Worm (Caenorhabditis elegans) whole organism, L4 larva: Measurements from ENCODE around the gene K10B3.1.

Experiments used
- D1046.2 ChIP-seq: fragments of 200-800 bp; sonication (Bioruptor generic); IDR thresholded peaks from 2 replicates; pipeline ENCODE4 v1.3.6; 2022; ENCODE audit warnings: missing genetic modification characterization, missing compliant biosample characterization
- F37D6.2 ChIP-seq: sonication (generic microtip); optimal IDR thresholded peaks from 2 replicates; lab custom pipeline; 2016; ENCODE audit warnings: mild to moderate bottlenecking, missing genetic modification characterization, missing compliant biosample characterization
- F49E8.2 ChIP-seq: sonication (generic microtip); optimal IDR thresholded peaks from 2 replicates; lab custom pipeline; 2016; ENCODE audit warnings: missing compliant biosample characterization, mild to moderate bottlenecking, missing genetic modification characterization, borderline replicate concordance
- R02D3.7 ChIP-seq: fragments of 150-350 bp; sonication (generic microtip); optimal IDR thresholded peaks from 3 replicates; lab custom pipeline; 2014; ENCODE audit warnings: missing biosample characterization, missing genetic modification characterization
- T20F7.1 ChIP-seq: fragments of 200-800 bp; sonication (Bioruptor generic); optimal IDR thresholded peaks from 2 replicates; lab custom pipeline; 2018; ENCODE audit warnings: mild to moderate bottlenecking, missing genetic modification characterization, missing compliant biosample characterization
- T26A8.4 ChIP-seq: fragments of 200-800 bp; sonication (Bioruptor generic); IDR thresholded peaks from 2 replicates; pipeline ENCODE4 v1.3.6; 2022; ENCODE audit warnings: missing genetic modification characterization, missing compliant biosample characterization
- Y105C5A.15 ChIP-seq: fragments of 200-800 bp; sonication (Bioruptor generic); IDR thresholded peaks from 2 replicates; pipeline ENCODE4 v1.3.6; 2022; ENCODE audit warnings: missing genetic modification characterization, missing compliant biosample characterization
- aha-1 ChIP-seq: fragments of 150-350 bp; peaks from one replicate; lab custom pipeline; 2014; ENCODE audit warnings: missing biosample characterization, missing genetic modification characterization
- ama-1 ChIP-seq: fragments of 150-350 bp; optimal IDR thresholded peaks from 2 replicates; lab custom pipeline; 2014; ENCODE audit warnings: inconsistent platforms, mixed read lengths
- arid-1 ChIP-seq: fragments of 200-800 bp; sonication (Bioruptor generic); conservative IDR thresholded peaks from 2 replicates; pipeline ENCODE4 v1.3.6; 2022; ENCODE audit warnings: missing genetic modification reagents, missing genetic modification characterization, missing compliant biosample characterization
- ceh-20 ChIP-seq: fragments of 200-800 bp; sonication (Bioruptor generic); IDR thresholded peaks from 2 replicates; pipeline ENCODE4 v1.3.6; 2022; ENCODE audit warnings: missing genetic modification reagents, missing genetic modification characterization, missing compliant biosample characterization
- ceh-44 ChIP-seq: fragments of 200-800 bp; sonication (Bioruptor generic); IDR thresholded peaks from 2 replicates; pipeline ENCODE4 v1.3.6; 2022; ENCODE audit warnings: missing genetic modification reagents, missing genetic modification characterization, missing compliant biosample characterization
- ceh-62 ChIP-seq: sonication (generic microtip); optimal IDR thresholded peaks from 2 replicates; lab custom pipeline; 2017; ENCODE audit warnings: missing biosample characterization, missing genetic modification characterization
- daf-8 ChIP-seq: fragments of 200-800 bp; sonication (Bioruptor generic); IDR thresholded peaks from 2 replicates; pipeline ENCODE4 v1.3.6; 2022; ENCODE audit warnings: missing genetic modification characterization, missing compliant biosample characterization
- dmd-9 ChIP-seq: fragments of 200-800 bp; sonication (Bioruptor generic); IDR thresholded peaks from 2 replicates; pipeline ENCODE4 v1.3.6; 2022; ENCODE audit warnings: missing genetic modification reagents, missing genetic modification characterization, missing compliant biosample characterization
- dpl-1 ChIP-seq: fragments of 150-350 bp; optimal IDR thresholded peaks from 2 replicates; lab custom pipeline; 2014; ENCODE audit warnings: missing biosample characterization, missing genetic modification reagents, missing genetic modification characterization
- dve-1 ChIP-seq: sonication (generic microtip); optimal IDR thresholded peaks from 2 replicates; lab custom pipeline; 2017; ENCODE audit warnings: antibody characterized with exemption, mild to moderate bottlenecking, missing genetic modification characterization, missing compliant biosample characterization; ENCODE audit not compliant: insufficient read depth
- egl-27 ChIP-seq: sonication (generic microtip); optimal IDR thresholded peaks from 3 replicates; lab custom pipeline; 2017; ENCODE audit warnings: missing biosample characterization, missing genetic modification reagents, missing genetic modification characterization
- fos-1 ChIP-seq: fragments of 150-350 bp; optimal IDR thresholded peaks from 2 replicates; lab custom pipeline; 2014; ENCODE audit warnings: missing biosample characterization, missing genetic modification characterization
- hlh-11 ChIP-seq: fragments of 200-800 bp; sonication (Bioruptor generic); optimal IDR thresholded peaks from 2 replicates; lab custom pipeline; 2018; ENCODE audit warnings: mild to moderate bottlenecking, missing genetic modification characterization, missing compliant biosample characterization
- hlh-30 ChIP-seq: sonication (generic microtip); optimal IDR thresholded peaks from 2 replicates; lab custom pipeline; 2017; ENCODE audit warnings: antibody characterized with exemption, mild to moderate bottlenecking, missing genetic modification characterization, missing compliant biosample characterization; ENCODE audit not compliant: insufficient read depth
- hmg-1.1 ChIP-seq: fragments of 200-800 bp; sonication (Bioruptor generic); IDR thresholded peaks from 2 replicates; pipeline ENCODE4 v1.3.6; 2022; ENCODE audit warnings: missing genetic modification reagents, missing genetic modification characterization, missing compliant biosample characterization
- lin-13 ChIP-seq: fragments of 150-350 bp; optimal IDR thresholded peaks from 2 replicates; lab custom pipeline; 2014; ENCODE audit warnings: missing biosample characterization, missing genetic modification reagents, missing genetic modification characterization
- lin-38 ChIP-seq: fragments of 200-800 bp; sonication (Bioruptor generic); IDR thresholded peaks from 2 replicates; pipeline ENCODE4 v1.3.6; 2022; ENCODE audit warnings: missing genetic modification reagents, missing genetic modification characterization, missing compliant biosample characterization
- lin-39 ChIP-seq: fragments of 150-350 bp; optimal IDR thresholded peaks from 2 replicates; lab custom pipeline; 2014; ENCODE audit warnings: missing biosample characterization, missing genetic modification reagents, missing genetic modification characterization
- lir-3 ChIP-seq: sonication (generic microtip); optimal IDR thresholded peaks from 2 replicates; lab custom pipeline; 2016; ENCODE audit warnings: mild to moderate bottlenecking, missing genetic modification characterization, missing compliant biosample characterization
- madf-9 ChIP-seq: fragments of 200-800 bp; sonication (Bioruptor generic); conservative IDR thresholded peaks from 2 replicates; pipeline ENCODE4 v1.3.6; 2022; ENCODE audit warnings: missing genetic modification reagents, missing genetic modification characterization, missing compliant biosample characterization
- mes-2 ChIP-seq: sonication (generic microtip); optimal IDR thresholded peaks from 2 replicates; lab custom pipeline; 2016; ENCODE audit warnings: missing genotype, mild to moderate bottlenecking, missing genetic modification characterization, missing compliant biosample characterization; ENCODE audit not compliant: poor library complexity, severe bottlenecking
- mxl-2 ChIP-seq: fragments of 200-800 bp; sonication (Bioruptor generic); conservative IDR thresholded peaks from 2 replicates; pipeline ENCODE4 v1.3.6; 2022; ENCODE audit warnings: missing genetic modification reagents, missing genetic modification characterization, missing compliant biosample characterization
- nhr-10 ChIP-seq: fragments of 150-350 bp; optimal IDR thresholded peaks from 2 replicates; lab custom pipeline; 2014; ENCODE audit warnings: missing biosample characterization, missing genetic modification characterization
- nhr-102 ChIP-seq: sonication (generic microtip); optimal IDR thresholded peaks from 2 replicates; lab custom pipeline; 2016; ENCODE audit warnings: mild to moderate bottlenecking, missing genetic modification characterization, moderate library complexity, missing compliant biosample characterization
- nhr-111 ChIP-seq: fragments of 200-800 bp; sonication (Bioruptor generic); optimal IDR thresholded peaks from 2 replicates; lab custom pipeline; 2018; ENCODE audit warnings: mild to moderate bottlenecking, missing genetic modification characterization, missing compliant biosample characterization
- nhr-42 ChIP-seq: fragments of 200-800 bp; sonication (Bioruptor generic); IDR thresholded peaks from 2 replicates; pipeline ENCODE4 v1.3.6; 2022; ENCODE audit warnings: missing genetic modification characterization, missing compliant biosample characterization
- nhr-76 ChIP-seq: fragments of 150-350 bp; optimal IDR thresholded peaks from 2 replicates; lab custom pipeline; 2014; ENCODE audit warnings: missing biosample characterization, missing genetic modification characterization
- pha-4 ChIP-seq, 2 experiments: fragments of 150-350 bp in 1 of 2; fragments of 200-800 bp in 1 of 2; sonication (Bioruptor generic) in 1 of 2; IDR thresholded peaks in 1 of 2; optimal IDR thresholded peaks in 1 of 2; 2 replicates each; pipeline versions ENCODE4 v1.3.6 to Lab custom; 2014 to 2022; ENCODE audit warnings: missing genetic modification characterization in 2 of 2, missing genetic modification reagents in 2 of 2, missing biosample characterization in 1 of 2, missing compliant biosample characterization in 1 of 2
- php-3 ChIP-seq: fragments of 200-800 bp; sonication (Bioruptor generic); IDR thresholded peaks from 2 replicates; pipeline ENCODE4 v1.3.6; 2022; ENCODE audit warnings: missing genetic modification reagents, missing genetic modification characterization, missing compliant biosample characterization
- rbr-2 ChIP-seq: sonication (generic microtip); optimal IDR thresholded peaks from 2 replicates; lab custom pipeline; 2016; ENCODE audit warnings: missing genotype, missing genetic modification characterization, missing compliant biosample characterization
- saeg-2 ChIP-seq: fragments of 200-800 bp; sonication (Bioruptor generic); IDR thresholded peaks from 2 replicates; pipeline ENCODE4 v1.3.6; 2022; ENCODE audit warnings: missing genetic modification reagents, missing genetic modification characterization, missing compliant biosample characterization
- snpc-4 ChIP-seq: fragments of 150-350 bp; optimal IDR thresholded peaks from 2 replicates; lab custom pipeline; 2014; ENCODE audit warnings: missing biosample characterization, missing genetic modification characterization
- spr-1 ChIP-seq: sonication (generic microtip); optimal IDR thresholded peaks from 2 replicates; lab custom pipeline; 2016; ENCODE audit warnings: mild to moderate bottlenecking, missing genetic modification characterization, missing compliant biosample characterization
- tra-1 ChIP-seq: fragments of 200-800 bp; sonication (Bioruptor generic); IDR thresholded peaks from 2 replicates; pipeline ENCODE4 v1.3.6; 2022; ENCODE audit warnings: missing genetic modification reagents, missing genetic modification characterization, missing compliant biosample characterization
- unc-130 ChIP-seq: sonication (generic microtip); optimal IDR thresholded peaks from 2 replicates; lab custom pipeline; 2016; ENCODE audit warnings: missing genetic modification reagents, missing genetic modification characterization, missing compliant biosample characterization
- unc-39 ChIP-seq: sonication (generic microtip); optimal IDR thresholded peaks from 2 replicates; lab custom pipeline; 2017; ENCODE audit warnings: missing biosample characterization, missing genetic modification characterization
- unc-62 ChIP-seq, 3 experiments: fragments of 150-350 bp in 1 of 3; sonication (generic microtip); optimal IDR thresholded peaks in 2 of 3; peaks in 1 of 3; 1 replicate in 1 of 3; 2 replicates in 2 of 3; lab custom pipeline; 2014 to 2017; ENCODE audit warnings: missing biosample characterization in 3 of 3, missing genetic modification characterization in 3 of 3, missing genetic modification reagents in 3 of 3, missing genotype in 1 of 3
- vab-7 ChIP-seq: fragments of 200-800 bp; sonication (Bioruptor generic); IDR thresholded peaks from 2 replicates; pipeline ENCODE4 v1.3.6; 2022; ENCODE audit warnings: missing genetic modification reagents, missing genetic modification characterization, missing compliant biosample characterization
- zfp-3 ChIP-seq: fragments of 200-800 bp; sonication (Bioruptor generic); conservative IDR thresholded peaks from 2 replicates; pipeline ENCODE4 v1.3.6; 2022; ENCODE audit warnings: missing genetic modification reagents, missing genetic modification characterization, missing compliant biosample characterization
- zip-2 ChIP-seq: fragments of 150-350 bp; optimal IDR thresholded peaks from 2 replicates; lab custom pipeline; 2014; ENCODE audit warnings: missing biosample characterization, missing genetic modification characterization
- ztf-11 ChIP-seq: fragments of 150-350 bp; optimal IDR thresholded peaks from 2 replicates; lab custom pipeline; 2014; ENCODE audit warnings: missing biosample characterization, missing genetic modification characterization

K10B3.1 gene

ce11 chrX:3126979-3127378, 8.3 kb upstream of the K10B3.1 start, which contains the start of gene spc-1:
Gene spc-1, minus strand, starts transcription at chrX:3127079.
- TF ChIP-seq F37D6.2 (tag; lab: Kevin White, UChicago), result no peak
- TF ChIP-seq tra-1 (GFP tag; lab: Robert Waterston, UW), result no peak
- TF ChIP-seq aha-1 (tag; lab: Kevin White, UChicago), result no peak
- TF ChIP-seq nhr-42, result no peak
- no peak for TF ChIP-seq lin-13 (GFP tag; lab: Kevin White, UChicago)
- no peak for TF ChIP-seq nhr-76
- TF ChIP-seq R02D3.7 (tag; lab: Kevin White, UChicago), result no peak
- no peak for TF ChIP-seq dpl-1
- TF ChIP-seq nhr-10 (tag; lab: Kevin White, UChicago), result no peak
- no peak for TF ChIP-seq daf-8 (GFP tag; lab: Robert Waterston, UW)
- no peak for TF ChIP-seq php-3 (GFP tag; lab: Robert Waterston, UW)
- TF ChIP-seq hmg-1.1 (GFP tag; lab: Robert Waterston, UW), result no peak
- TF ChIP-seq nhr-102, result no peak

DNA sequence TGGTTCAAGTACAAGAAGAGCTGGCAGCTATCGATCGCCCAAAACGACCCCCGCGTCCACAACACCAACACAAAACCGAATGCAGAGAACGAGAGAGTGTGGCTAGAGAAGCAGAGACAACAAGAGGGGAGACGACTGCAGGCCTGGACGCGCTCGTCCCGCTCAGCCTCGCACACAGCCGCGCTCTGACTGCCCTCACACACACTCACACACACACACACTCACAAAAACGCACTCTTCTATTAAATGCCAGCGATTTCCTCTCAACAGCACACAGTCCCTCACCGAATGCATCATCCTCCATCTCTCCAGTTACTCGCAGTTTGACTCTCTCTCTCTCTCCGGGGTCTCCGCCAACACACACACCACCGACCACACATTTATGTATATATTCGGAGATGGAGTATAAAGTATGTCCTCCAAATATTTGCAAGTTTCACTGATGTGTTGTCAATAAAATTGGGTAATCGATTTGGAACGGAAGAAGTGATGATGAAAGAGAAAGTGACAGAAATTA, 7.6 kb upstream of the K10B3.1 start:
- TF ChIP-seq arid-1, result peak; percentile 73; the same call in 1 of the 2 replicates
- no peak for TF ChIP-seq snpc-4
- TF ChIP-seq unc-62 (GFP tag; optimal IDR thresholded peaks at IDR 0.05 in 1 of 2; lab: Kevin White, UChicago), result peak in 1 of 2 experiments; percentile 100
- no peak for TF ChIP-seq unc-62 (tag; optimal IDR thresholded peaks at IDR 0.05; lab: Kevin White, UChicago)
- peak; percentile 86 for TF ChIP-seq hlh-30 (tag; lab: Kevin White, UChicago)
- TF ChIP-seq hlh-11 (tag; lab: Kevin White, UChicago), result peak; percentile 98
- TF ChIP-seq dpl-1, result peak; percentile 41
- peak; percentile 64; the same call in 1 of the 2 replicates for TF ChIP-seq saeg-2 (GFP tag; lab: Robert Waterston, UW)
- TF ChIP-seq R02D3.7 (tag; lab: Kevin White, UChicago), result no peak
- no peak for TF ChIP-seq ama-1 (lab: Kevin White, UChicago)
- TF ChIP-seq fos-1 (tag; lab: Kevin White, UChicago), result no peak
- TF ChIP-seq ceh-20 (GFP tag; lab: Robert Waterston, UW), result peak; percentile 90
- TF ChIP-seq zfp-3 (GFP tag; lab: Robert Waterston, UW), result peak; percentile 54; the same call in 1 of the 2 replicates
- peak; percentile 97 for TF ChIP-seq rbr-2 (tag; lab: Kevin White, UChicago)
- 0 out of 2 replicates have a peak, but pooled peaks have one; percentile 26 for TF ChIP-seq ceh-44
- no peak for TF ChIP-seq T20F7.1
- peak; percentile 23 for TF ChIP-seq zip-2 (tag; lab: Kevin White, UChicago)
- TF ChIP-seq F49E8.2 (tag; lab: Kevin White, UChicago), result no peak
- peak; percentile 98 for TF ChIP-seq aha-1 (tag; lab: Kevin White, UChicago)
- TF ChIP-seq lin-38, result peak; percentile 69
- TF ChIP-seq ceh-62, result no peak
- TF ChIP-seq Y105C5A.15 (GFP tag; lab: Robert Waterston, UW), result no peak
- TF ChIP-seq dmd-9 (GFP tag; lab: Robert Waterston, UW), result 0 out of 2 replicates have a peak, but pooled peaks have one; percentile 43
- TF ChIP-seq ztf-11, result no peak
- peak; percentile 28 for TF ChIP-seq nhr-111
- TF ChIP-seq dve-1 (tag; lab: Kevin White, UChicago), result peak; percentile 92
- peak; percentile 57 for TF ChIP-seq lir-3 (tag; lab: Kevin White, UChicago)
- peak; percentile 71 for TF ChIP-seq T26A8.4 (GFP tag; lab: Robert Waterston, UW)
- TF ChIP-seq daf-8 (GFP tag; lab: Robert Waterston, UW), result no peak
- TF ChIP-seq lin-39 (tag; lab: Kevin White, UChicago), result no peak
- no peak; the same call in 1 of the 2 replicates for TF ChIP-seq mxl-2 (GFP tag; lab: Robert Waterston, UW)
- TF ChIP-seq unc-39 (tag; lab: Kevin White, UChicago), result peak; percentile 65
- no peak for TF ChIP-seq unc-130 (GFP tag; lab: Kevin White, UChicago)
- peak; percentile 81 for TF ChIP-seq pha-4 (GFP tag; IDR thresholded peaks at IDR 0.05; lab: Robert Waterston, UW)
- peak; percentile 90 for TF ChIP-seq pha-4 (tag; optimal IDR thresholded peaks at IDR 0.05; lab: Kevin White, UChicago)
- peak; percentile 90 for TF ChIP-seq madf-9 (GFP tag; lab: Robert Waterston, UW)
- no peak for TF ChIP-seq egl-27 (tag; lab: Kevin White, UChicago)
- TF ChIP-seq vab-7 (GFP tag; lab: Robert Waterston, UW), result peak; percentile 66
- no peak for TF ChIP-seq D1046.2 (GFP tag; lab: Robert Waterston, UW)
- TF ChIP-seq spr-1 (tag; lab: Kevin White, UChicago), result peak; percentile 85
- TF ChIP-seq mes-2, result peak; percentile 83
